Worm (Caenorhabditis elegans): ENCODE data around the gene pqn-48.

DNA sequence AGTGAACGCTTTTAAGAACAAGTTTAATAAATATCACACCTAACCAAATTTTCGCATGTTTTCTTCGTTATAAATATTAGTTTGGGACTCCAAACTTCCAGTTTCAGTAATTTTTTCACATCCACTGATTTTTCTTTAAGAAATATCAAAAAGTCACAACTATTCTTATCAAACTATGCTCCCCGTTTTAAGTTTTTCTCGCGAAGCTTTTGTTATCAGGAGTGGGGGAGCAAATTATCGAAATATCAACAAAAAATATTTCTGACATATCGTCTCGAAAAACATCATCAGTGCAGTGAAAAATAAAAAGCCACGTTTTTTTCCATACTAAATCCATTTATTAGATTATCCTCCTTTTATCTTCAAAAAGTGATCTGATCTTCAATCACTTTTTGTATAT is 46.7 kb upstream of the pqn-48 start:
- TF ChIP-seq cnd-1 (tag; optimal IDR thresholded peaks at IDR 0.05) (no peak), elt-1 (tag; optimal IDR thresholded peaks at IDR 0.05; ENCODE audit: borderline replicate concordance, insufficient read depth) (no peak), ztf-11 (tag; optimal IDR thresholded peaks at IDR 0.05) (no peak), nhr-28 (tag; optimal IDR thresholded peaks at IDR 0.05) (no peak), nhr-237 (tag; optimal IDR thresholded peaks at IDR 0.05) (no peak), blmp-1 (tag; optimal IDR thresholded peaks at IDR 0.05) (no peak), pha-4 (tag; optimal IDR thresholded peaks at IDR 0.05) (no peak), ceh-43 (GFP tag; optimal IDR thresholded peaks at IDR 0.05) (no peak), unc-39 (tag; optimal IDR thresholded peaks at IDR 0.05) (no peak), lsy-2 (tag; optimal IDR thresholded peaks at IDR 0.05) (no peak), elt-3 (tag; optimal IDR thresholded peaks at IDR 0.05) (no peak), nhr-12 (tag; optimal IDR thresholded peaks at IDR 0.05) (no peak)
